Worm (Caenorhabditis elegans): Measurements from ENCODE around the gene C09H5.7.

- TF ChIP-seq unc-39 (tag; optimal IDR thresholded peaks at IDR 0.05) = no peak
- TF ChIP-seq nhr-237 (tag; optimal IDR thresholded peaks at IDR 0.05) = no peak
- TF ChIP-seq pha-4 (tag; optimal IDR thresholded peaks at IDR 0.05) = no peak
- no peak for TF ChIP-seq elt-3 (tag; optimal IDR thresholded peaks at IDR 0.05)
- no peak for TF ChIP-seq ceh-39 (tag; optimal IDR thresholded peaks at IDR 0.05)
- no peak for TF ChIP-seq blmp-1 (tag; optimal IDR thresholded peaks at IDR 0.05)
- TF ChIP-seq sptf-1 (tag; optimal IDR thresholded peaks at IDR 0.05) = no peak
- no peak for TF ChIP-seq unc-62 (GFP tag; optimal IDR thresholded peaks at IDR 0.05)
- no peak for TF ChIP-seq lsy-2 (tag; optimal IDR thresholded peaks at IDR 0.05)
- no peak for TF ChIP-seq mep-1 (tag; optimal IDR thresholded peaks at IDR 0.05)
- no peak for TF ChIP-seq mls-2 (tag; optimal IDR thresholded peaks at IDR 0.05)
- TF ChIP-seq ces-1 (GFP tag; optimal IDR thresholded peaks at IDR 0.05) = no peak
- TF ChIP-seq lin-32 (GFP tag; optimal IDR thresholded peaks at IDR 0.05) = no peak
- no peak for TF ChIP-seq lin-13 (tag; optimal IDR thresholded peaks at IDR 0.05)
Measured at ce11 chrV:8130812-8131211, 45.8 kb upstream of the C09H5.7 start.

Data from whole organism, mixed stage, embryonic.